Fruit fly (Drosophila melanogaster) whole organism, pupa: ENCODE results near the gene CG32579.

ENCODE experiments used
- CG10348 ChIP-seq: fragments of 200-800 bp; sonication (Bioruptor generic); IDR thresholded peaks from 2 replicates; pipeline ENCODE4 v1.3.6; 2022; ENCODE audit warnings: missing biosample characterization, missing genetic modification characterization
- CG12605 ChIP-seq: fragments of 200-800 bp; sonication (Bioruptor generic); IDR thresholded peaks from 2 replicates; pipeline ENCODE4 v1.3.6; 2022; ENCODE audit warnings: missing biosample characterization, missing genetic modification characterization
- CG13204 ChIP-seq: fragments of 200-800 bp; sonication (Bioruptor generic); optimal IDR thresholded peaks from 2 replicates; lab custom pipeline; 2018; ENCODE audit warnings: missing biosample characterization, mild to moderate bottlenecking, missing genetic modification characterization, moderate library complexity
- CG14655 ChIP-seq: fragments of 200-800 bp; sonication (Bioruptor generic); optimal IDR thresholded peaks from 3 replicates; lab custom pipeline; 2017; ENCODE audit warnings: mild to moderate bottlenecking, missing biosample characterization, missing genetic modification reagents, missing genetic modification characterization
- CG15710 ChIP-seq: fragments of 200-800 bp; sonication (Bioruptor generic); optimal IDR thresholded peaks from 2 replicates; lab custom pipeline; 2018; ENCODE audit warnings: missing biosample characterization, mild to moderate bottlenecking, missing genetic modification characterization, moderate library complexity
- CG17806 ChIP-seq: fragments of 200-800 bp; sonication (Bioruptor generic); optimal IDR thresholded peaks from 2 replicates; lab custom pipeline; 2018; ENCODE audit warnings: missing biosample characterization, mild to moderate bottlenecking, missing genetic modification characterization, moderate library complexity
- CG32121 ChIP-seq: fragments of 200-800 bp; sonication (Bioruptor generic); IDR thresholded peaks from 2 replicates; pipeline ENCODE4 v1.3.6; 2022; ENCODE audit warnings: missing biosample characterization, missing genetic modification characterization
- CG34367 ChIP-seq: fragments of 200-800 bp; sonication (Bioruptor generic); optimal IDR thresholded peaks from 2 replicates; lab custom pipeline; 2018; ENCODE audit warnings: missing biosample characterization, mild to moderate bottlenecking, missing genetic modification characterization
- CG4496 ChIP-seq: fragments of 200-800 bp; sonication (Bioruptor generic); IDR thresholded peaks from 3 replicates; pipeline ENCODE4 v1.3.6; 2022; ENCODE audit warnings: missing biosample characterization, missing genetic modification characterization
- CG8159 ChIP-seq: fragments of 200-800 bp; sonication (Bioruptor generic); optimal IDR thresholded peaks from 3 replicates; lab custom pipeline; 2018; ENCODE audit warnings: missing biosample characterization, mild to moderate bottlenecking, missing genetic modification characterization, moderate library complexity
- CG8301 ChIP-seq: fragments of 200-800 bp; sonication (Bioruptor generic); optimal IDR thresholded peaks from 2 replicates; lab custom pipeline; 2018; ENCODE audit warnings: missing biosample characterization, mild to moderate bottlenecking, missing genetic modification characterization
- CG9948 ChIP-seq: fragments of 200-800 bp; sonication (Bioruptor generic); optimal IDR thresholded peaks from 2 replicates; lab custom pipeline; 2018; ENCODE audit warnings: missing biosample characterization, mild to moderate bottlenecking, missing genetic modification characterization, moderate library complexity
- D1 ChIP-seq: fragments of 200-800 bp; sonication (Bioruptor generic); optimal IDR thresholded peaks from 2 replicates; lab custom pipeline; 2018; ENCODE audit warnings: missing biosample characterization, mild to moderate bottlenecking, missing genetic modification characterization, moderate library complexity
- EcR ChIP-seq: fragments of 200-800 bp; sonication (Bioruptor generic); optimal IDR thresholded peaks from 3 replicates; lab custom pipeline; 2019; ENCODE audit warnings: missing biosample characterization, missing genetic modification characterization, mild to moderate bottlenecking, moderate library complexity, missing genetic modification reagents
- Ets98B ChIP-seq: fragments of 200-800 bp; sonication (Bioruptor generic); IDR thresholded peaks from 2 replicates; pipeline ENCODE4 v1.3.6; 2022; ENCODE audit warnings: missing biosample characterization, missing genetic modification characterization
- Pif1A ChIP-seq: fragments of 200-800 bp; sonication (Bioruptor generic); optimal IDR thresholded peaks from 3 replicates; lab custom pipeline; 2016; ENCODE audit warnings: missing biosample characterization, missing genetic modification characterization
- Pif1B ChIP-seq: fragments of 200-800 bp; sonication (Bioruptor generic); optimal IDR thresholded peaks from 3 replicates; lab custom pipeline; 2016; ENCODE audit warnings: missing biosample characterization, missing genetic modification characterization
- Snoo ChIP-seq: fragments of 200-800 bp; sonication (Bioruptor generic); optimal IDR thresholded peaks from 3 replicates; lab custom pipeline; 2017; ENCODE audit warnings: missing biosample characterization, mild to moderate bottlenecking, missing genetic modification characterization, inconsistent platforms
- fd96Ca ChIP-seq: fragments of 200-800 bp; sonication (Bioruptor generic); IDR thresholded peaks from 3 replicates; pipeline ENCODE4 v1.3.6; 2022; ENCODE audit warnings: missing biosample characterization, missing genetic modification characterization
- gl ChIP-seq: fragments of 200-800 bp; sonication (Bioruptor generic); optimal IDR thresholded peaks from 2 replicates; lab custom pipeline; 2018; ENCODE audit warnings: missing biosample characterization, mild to moderate bottlenecking, missing genetic modification characterization
- rn ChIP-seq: fragments of 200-800 bp; sonication (Bioruptor generic); IDR thresholded peaks from 2 replicates; pipeline ENCODE4 v1.3.6; 2022; ENCODE audit warnings: missing biosample characterization, missing genetic modification characterization

CG32579 gene

dm6 chrX:16323063-16323462 is at the start of gene CG32579, which contains the start of gene CG9917:
TSS of gene CG32579 (plus strand) at chrX:16323286.
TSS of gene CG9917 (minus strand) at chrX:16323231.
- no peak for TF ChIP-seq D1 (tag; lab: Kevin White, UChicago)

- TF ChIP-seq Snoo (tag; lab: Kevin White, UChicago) (no peak), CG8159 (tag; lab: Kevin White, UChicago) (no peak), CG14655 (GFP tag; lab: Kevin White, UChicago) (no peak), CG10348 (GFP tag; lab: Robert Waterston, UW) (no peak), CG9948 (tag; lab: Kevin White, UChicago) (no peak), EcR (GFP tag; lab: Kevin White, UChicago) (no peak), CG17806 (tag; lab: Kevin White, UChicago) (no peak), CG8301 (tag; lab: Kevin White, UChicago) (no peak), Pif1B (GFP tag; lab: Kevin White, UChicago) (no peak), CG4496 (no peak), CG32121 (GFP tag; lab: Robert Waterston, UW) (no peak), CG12605 (no peak), CG13204 (no peak), Pif1A (GFP tag; lab: Kevin White, UChicago) (no peak), CG15710 (tag; lab: Kevin White, UChicago) (no peak), gl (tag; lab: Kevin White, UChicago) (no peak), D1 (tag; lab: Kevin White, UChicago) (no peak), rn (no peak), Ets98B (no peak), fd96Ca (GFP tag; lab: Robert Waterston, UW) (no peak)
Measured at dm6 chrX:16275168-16275853, 47.8 kb upstream of the CG32579 start.

- peak; percentile 26 for TF ChIP-seq CG8159 (tag; lab: Kevin White, UChicago)
- peak; percentile 36 for TF ChIP-seq CG14655 (GFP tag; lab: Kevin White, UChicago)
- TF ChIP-seq CG9948 (tag; lab: Kevin White, UChicago) = no peak
- TF ChIP-seq rn = no peak
- TF ChIP-seq EcR (GFP tag; lab: Kevin White, UChicago) = no peak
- TF ChIP-seq CG34367 (tag; lab: Kevin White, UChicago) = no peak
- TF ChIP-seq Pif1B (GFP tag; lab: Kevin White, UChicago) = no peak
- TF ChIP-seq CG15710 (tag; lab: Kevin White, UChicago) = peak; percentile 19
- no peak for TF ChIP-seq gl (tag; lab: Kevin White, UChicago)
- TF ChIP-seq Snoo (tag; lab: Kevin White, UChicago) = peak; percentile 63
- TF ChIP-seq, all 21 proteins: peak for 4
Measured at dm6 chrX:16275854-16276338, 47.2 kb upstream of the CG32579 start, which contains the start of the genes kat80 and Prosalpha4. TSS of gene kat80 (minus strand) at chrX:16276180. TSS of gene Prosalpha4 (plus strand) at chrX:16276270.

- no peak for TF ChIP-seq Pif1B (GFP tag; lab: Kevin White, UChicago)
- TF ChIP-seq EcR (GFP tag; lab: Kevin White, UChicago) = no peak
- no peak for TF ChIP-seq Pif1A (GFP tag; lab: Kevin White, UChicago)
- TF ChIP-seq CG15710 (tag; lab: Kevin White, UChicago) = no peak
- 0 out of 3 replicates have a peak, but pooled peaks have one; percentile 15 for TF ChIP-seq CG4496
- TF ChIP-seq CG12605 = no peak
- TF ChIP-seq fd96Ca (GFP tag; lab: Robert Waterston, UW) = 0 out of 3 replicates have a peak, but pooled peaks have one; percentile 36
- TF ChIP-seq CG14655 (GFP tag; lab: Kevin White, UChicago) = no peak
Measured at dm6 chrX:16277878-16278506, 45.1 kb upstream of the CG32579 start, which contains the start of gene eas. TSS of gene eas (plus strand) at chrX:16278328.

dm6 chrX:16278783-16279182 is 44.3 kb upstream of the CG32579 start:
- TF ChIP-seq D1 (tag; lab: Kevin White, UChicago) (peak; percentile 22), CG17806 (tag; lab: Kevin White, UChicago) (peak; percentile 83), Pif1B (GFP tag; lab: Kevin White, UChicago) (peak; percentile 83), CG10348 (GFP tag; lab: Robert Waterston, UW) (no peak), CG14655 (GFP tag; lab: Kevin White, UChicago) (peak; percentile 87), CG32121 (GFP tag; lab: Robert Waterston, UW) (peak; percentile 79), CG4496 (peak; percentile 90), CG8159 (tag; lab: Kevin White, UChicago) (peak; percentile 87), CG15710 (tag; lab: Kevin White, UChicago) (peak; percentile 90), EcR (GFP tag; lab: Kevin White, UChicago) (peak; percentile 51), rn (peak; percentile 37; the same call in 1 of the 2 replicates), Ets98B (peak; percentile 89), CG8301 (tag; lab: Kevin White, UChicago) (peak; percentile 84), fd96Ca (GFP tag; lab: Robert Waterston, UW) (peak; percentile 92), CG9948 (tag; lab: Kevin White, UChicago) (peak; percentile 83), Snoo (tag; lab: Kevin White, UChicago) (peak; percentile 78), CG34367 (tag; lab: Kevin White, UChicago) (peak; percentile 88), gl (tag; lab: Kevin White, UChicago) (peak; percentile 81), CG12605 (peak; percentile 87), CG13204 (peak; percentile 88), Pif1A (GFP tag; lab: Kevin White, UChicago) (peak; percentile 76)
